Worm (Caenorhabditis elegans) whole organism, L1 larva: ENCODE measurements around the gene srg-69.

Source experiments
- C16A3.4 ChIP-seq: fragments of 150-350 bp; optimal IDR thresholded peaks from 2 replicates; lab custom pipeline; 2014; ENCODE audit warnings: missing biosample characterization, missing genetic modification characterization
- efl-1 ChIP-seq, 4 experiments: fragments of 150-350 bp; optimal IDR thresholded peaks in 3 of 4; peaks in 1 of 4; 1 replicate in 1 of 4; 2 replicates in 3 of 4; lab custom pipeline; 2014; ENCODE audit warnings: missing biosample characterization in 2 of 4, missing genetic modification characterization in 2 of 4, missing genetic modification reagents in 2 of 4
- elt-3 ChIP-seq, 6 experiments: fragments of 150-350 bp in 1 of 6; sonication (generic microtip); optimal IDR thresholded peaks; 2 replicates each; lab custom pipeline; 2017 to 2018; ENCODE audit warnings: missing biosample characterization in 6 of 6, missing genetic modification characterization in 6 of 6, inconsistent platforms in 1 of 6
- lin-13 ChIP-seq: fragments of 150-350 bp; optimal IDR thresholded peaks from 2 replicates; lab custom pipeline; 2014; ENCODE audit warnings: missing biosample characterization, missing genetic modification reagents, missing genetic modification characterization
- mep-1 ChIP-seq: fragments of 150-350 bp; optimal IDR thresholded peaks from 2 replicates; lab custom pipeline; 2014; ENCODE audit warnings: missing biosample characterization, missing genetic modification characterization
- nhr-11 ChIP-seq: fragments of 150-350 bp; optimal IDR thresholded peaks from 2 replicates; lab custom pipeline; 2014; ENCODE audit warnings: missing biosample characterization, missing genetic modification characterization
- nhr-77 ChIP-seq: fragments of 150-350 bp; optimal IDR thresholded peaks from 2 replicates; lab custom pipeline; 2014; ENCODE audit warnings: missing biosample characterization, missing genetic modification characterization
- nhr-90 ChIP-seq: sonication (generic microtip); optimal IDR thresholded peaks from 2 replicates; lab custom pipeline; 2016; ENCODE audit warnings: mild to moderate bottlenecking, missing genetic modification characterization, missing compliant biosample characterization; ENCODE audit not compliant: poor library complexity
- rnt-1 ChIP-seq: sonication (generic microtip); optimal IDR thresholded peaks from 2 replicates; lab custom pipeline; 2016; ENCODE audit warnings: mild to moderate bottlenecking, missing genetic modification characterization, moderate library complexity, missing compliant biosample characterization
- snpc-4 ChIP-seq: fragments of 150-350 bp; optimal IDR thresholded peaks from 2 replicates; lab custom pipeline; 2014; ENCODE audit warnings: missing biosample characterization, missing genetic modification characterization
- sox-4 ChIP-seq: sonication (generic microtip); optimal IDR thresholded peaks from 2 replicates; lab custom pipeline; 2016; ENCODE audit warnings: missing genetic modification characterization, missing compliant biosample characterization
- tbx-2 ChIP-seq: sonication (generic microtip); optimal IDR thresholded peaks from 2 replicates; lab custom pipeline; 2016; ENCODE audit warnings: missing genetic modification characterization, missing compliant biosample characterization
- unc-130 ChIP-seq: fragments of 150-350 bp; optimal IDR thresholded peaks from 2 replicates; lab custom pipeline; 2017; ENCODE audit warnings: missing biosample characterization, missing genetic modification characterization, inconsistent platforms

ce11 chrII:5351799-5352198, 3.7 kb upstream of the srg-69 start, which contains the start of gene F09E5.7:
- TF ChIP-seq snpc-4 (tag; lab: Kevin White, UChicago) (no peak), elt-3 (tag; optimal IDR thresholded peaks at IDR 0.05; lab: Kevin White, UChicago) (no peak), tbx-2 (tag; lab: Kevin White, UChicago) (no peak), C16A3.4 (no peak), efl-1 (optimal IDR thresholded peaks at IDR 0.05; lab: Kevin White, UChicago) (no peak), efl-1 (GFP tag; optimal IDR thresholded peaks at IDR 0.05 in 1 of 2; lab: Kevin White, UChicago) (no peak), unc-130 (tag; lab: Kevin White, UChicago) (no peak), nhr-77 (no peak), nhr-90 (tag; lab: Kevin White, UChicago) (no peak), lin-13 (no peak), rnt-1 (tag; lab: Kevin White, UChicago) (no peak), mep-1 (tag; lab: Kevin White, UChicago) (no peak), sox-4 (no peak), nhr-11 (tag; lab: Kevin White, UChicago) (no peak)
